Fruit fly (Drosophila melanogaster) S2 (cell line): ENCODE results near the gene CG6184.

ENCODE experiments used
- CG8478 ChIP-seq: fragments of >200 bp; optimal IDR thresholded peaks from 2 replicates; lab custom pipeline; 2018
- CTCF ChIP-seq, 2 experiments: fragments of >200 bp; optimal IDR thresholded peaks; 2 replicates each; lab custom pipeline; 2018

dm6 chr3R:19638004-19638403 lies 19.7 kb downstream of the CG6184 start:
- TF ChIP-seq CG8478 (lab: Kevin White, UChicago) (no peak), CTCF (optimal IDR thresholded peaks at IDR 0.05; lab: Kevin White, UChicago) (no peak)
